Worm (Caenorhabditis elegans) whole organism, L2 larva: ENCODE results near the gene dhhc-5.

Experiments used
- C34F6.9 ChIP-seq: fragments of 150-350 bp; optimal IDR thresholded peaks from 2 replicates; lab custom pipeline; 2014; ENCODE audit warnings: missing biosample characterization, missing genetic modification characterization
- F13H6.1 ChIP-seq: sonication (generic microtip); optimal IDR thresholded peaks from 2 replicates; lab custom pipeline; 2016; ENCODE audit warnings: missing genetic modification characterization, missing compliant biosample characterization
- Y55F3AM.14 ChIP-seq: fragments of 200-800 bp; sonication (Bioruptor generic); optimal IDR thresholded peaks from 2 replicates; lab custom pipeline; 2018; ENCODE audit warnings: mild to moderate bottlenecking, missing genetic modification characterization, missing compliant biosample characterization
- alr-1 ChIP-seq: fragments of 150-350 bp; optimal IDR thresholded peaks from 2 replicates; lab custom pipeline; 2014; ENCODE audit warnings: missing biosample characterization, missing genetic modification characterization
- aly-2 ChIP-seq: fragments of 150-350 bp; optimal IDR thresholded peaks from 2 replicates; lab custom pipeline; 2014; ENCODE audit warnings: missing biosample characterization, missing genetic modification characterization
- ama-1 ChIP-seq: fragments of 150-350 bp; optimal IDR thresholded peaks from 2 replicates; lab custom pipeline; 2018; ENCODE audit warnings: inconsistent platforms
- blmp-1 ChIP-seq: sonication (generic microtip); optimal IDR thresholded peaks from 2 replicates; lab custom pipeline; 2017; ENCODE audit warnings: missing genetic modification characterization, mild to moderate bottlenecking, missing compliant biosample characterization, antibody characterized with exemption, moderate library complexity; ENCODE audit not compliant: insufficient read depth
- ceh-16 ChIP-seq: fragments of 150-350 bp; optimal IDR thresholded peaks from 2 replicates; lab custom pipeline; 2014; ENCODE audit warnings: missing biosample characterization, missing genetic modification characterization
- ceh-82 ChIP-seq: fragments of 150-350 bp; optimal IDR thresholded peaks from 2 replicates; lab custom pipeline; 2014; ENCODE audit warnings: missing biosample characterization, missing genetic modification characterization
- crh-2 ChIP-seq: sonication (generic microtip); optimal IDR thresholded peaks from 2 replicates; lab custom pipeline; 2017; ENCODE audit warnings: missing biosample characterization, missing genetic modification characterization
- dmd-4 ChIP-seq: sonication (generic microtip); optimal IDR thresholded peaks from 2 replicates; lab custom pipeline; 2017; ENCODE audit warnings: missing biosample characterization, missing genetic modification characterization
- egl-27 ChIP-seq: sonication (generic microtip); optimal IDR thresholded peaks from 3 replicates; lab custom pipeline; 2017; ENCODE audit warnings: missing biosample characterization, missing genetic modification reagents, missing genetic modification characterization
- elt-1 ChIP-seq: fragments of 150-350 bp; optimal IDR thresholded peaks from 2 replicates; lab custom pipeline; 2014; ENCODE audit warnings: missing biosample characterization, missing genetic modification characterization
- elt-3 ChIP-seq: sonication (generic microtip); optimal IDR thresholded peaks from 2 replicates; lab custom pipeline; 2017; ENCODE audit warnings: missing biosample characterization, missing genetic modification characterization
- fos-1 ChIP-seq: fragments of 150-350 bp; optimal IDR thresholded peaks from 2 replicates; lab custom pipeline; 2014; ENCODE audit warnings: missing biosample characterization, missing genetic modification characterization
- gmeb-1 ChIP-seq: fragments of 150-350 bp; optimal IDR thresholded peaks from 2 replicates; lab custom pipeline; 2014; ENCODE audit warnings: missing biosample characterization, missing genetic modification characterization
- lin-11 ChIP-seq: fragments of 150-350 bp; sonication (generic microtip); optimal IDR thresholded peaks from 2 replicates; lab custom pipeline; 2014; ENCODE audit warnings: missing biosample characterization, missing genetic modification characterization, inconsistent platforms, mixed read lengths
- lin-13 ChIP-seq: fragments of 150-350 bp; optimal IDR thresholded peaks from 2 replicates; lab custom pipeline; 2014; ENCODE audit warnings: missing biosample characterization, missing genetic modification reagents, missing genetic modification characterization
- lsy-2 ChIP-seq, 2 experiments: fragments of 150-350 bp in 1 of 2; sonication (generic microtip) in 1 of 2; optimal IDR thresholded peaks; 2 replicates each; lab custom pipeline; 2014 to 2017; ENCODE audit warnings: missing biosample characterization in 2 of 2, missing genetic modification characterization in 2 of 2
- mbf-1 ChIP-seq: sonication (generic microtip); optimal IDR thresholded peaks from 2 replicates; lab custom pipeline; 2017; ENCODE audit warnings: missing biosample characterization, missing genetic modification characterization
- mdl-1 ChIP-seq, 2 experiments: fragments of 150-350 bp in 1 of 2; sonication (generic microtip) in 1 of 2; optimal IDR thresholded peaks; 2 replicates each; lab custom pipeline; 2017; ENCODE audit warnings: missing biosample characterization in 2 of 2, missing genetic modification characterization in 2 of 2
- nhr-11 ChIP-seq: fragments of 150-350 bp; optimal IDR thresholded peaks from 2 replicates; lab custom pipeline; 2014; ENCODE audit warnings: missing biosample characterization, missing genetic modification characterization
- nhr-12 ChIP-seq: fragments of 150-350 bp; optimal IDR thresholded peaks from 2 replicates; lab custom pipeline; 2014; ENCODE audit warnings: missing biosample characterization, missing genetic modification characterization
- nhr-129 ChIP-seq: fragments of 150-350 bp; optimal IDR thresholded peaks from 2 replicates; lab custom pipeline; 2014; ENCODE audit warnings: missing biosample characterization, missing genetic modification characterization
- nhr-237 ChIP-seq: fragments of 150-350 bp; optimal IDR thresholded peaks from 2 replicates; lab custom pipeline; 2014; ENCODE audit warnings: missing biosample characterization, missing genetic modification characterization
- nhr-6 ChIP-seq: fragments of 150-350 bp; optimal IDR thresholded peaks from 2 replicates; lab custom pipeline; 2014; ENCODE audit warnings: missing biosample characterization, missing genetic modification characterization
- nhr-77 ChIP-seq: fragments of 150-350 bp; optimal IDR thresholded peaks from 2 replicates; lab custom pipeline; 2014; ENCODE audit warnings: missing biosample characterization, missing genetic modification characterization
- peb-1 ChIP-seq: fragments of 150-350 bp; optimal IDR thresholded peaks from 2 replicates; lab custom pipeline; 2014; ENCODE audit warnings: missing biosample characterization, missing genetic modification characterization
- sem-4 ChIP-seq: fragments of 150-350 bp; optimal IDR thresholded peaks from 2 replicates; lab custom pipeline; 2014; ENCODE audit warnings: missing biosample characterization, missing genetic modification reagents, missing genetic modification characterization
- sma-9 ChIP-seq, 2 experiments: fragments of 150-350 bp in 1 of 2; sonication (generic microtip) in 1 of 2; optimal IDR thresholded peaks; 2 replicates each; lab custom pipeline; 2014 to 2016; ENCODE audit warnings: missing genetic modification characterization in 2 of 2, mild to moderate bottlenecking in 1 of 2, missing biosample characterization in 1 of 2, missing compliant biosample characterization in 1 of 2, missing genetic modification reagents in 1 of 2, moderate library complexity in 1 of 2
- snpc-4 ChIP-seq: fragments of 150-350 bp; optimal IDR thresholded peaks from 2 replicates; lab custom pipeline; 2014; ENCODE audit warnings: missing biosample characterization, missing genetic modification characterization
- unc-55 ChIP-seq: fragments of 150-350 bp; sonication (generic microtip); optimal IDR thresholded peaks from 3 replicates; lab custom pipeline; 2014; ENCODE audit warnings: missing biosample characterization, missing genetic modification reagents, missing genetic modification characterization
- unc-62 ChIP-seq: fragments of 150-350 bp; optimal IDR thresholded peaks from 2 replicates; lab custom pipeline; 2014; ENCODE audit warnings: missing biosample characterization, missing genetic modification reagents, missing genetic modification characterization
- ztf-4 ChIP-seq: fragments of 150-350 bp; optimal IDR thresholded peaks from 2 replicates; lab custom pipeline; 2014; ENCODE audit warnings: missing biosample characterization, missing genetic modification characterization

Gene dhhc-5

ce11 chrIII:6871668-6872067, 22.8 kb upstream of the dhhc-5 start:
- TF ChIP-seq fos-1 (tag; lab: Kevin White, UChicago) (no peak), nhr-237 (no peak), nhr-6 (tag; lab: Kevin White, UChicago) (no peak), alr-1 (tag; lab: Kevin White, UChicago) (no peak), sma-9 (GFP tag; optimal IDR thresholded peaks at IDR 0.05; lab: Kevin White, UChicago) (peak; percentile 27), sma-9 (tag; optimal IDR thresholded peaks at IDR 0.05; lab: Kevin White, UChicago) (no peak), ama-1 (peak; percentile 66), elt-3 (tag; lab: Kevin White, UChicago) (no peak), lin-13 (GFP tag; lab: Kevin White, UChicago) (peak; percentile 27), peb-1 (no peak), nhr-12 (no peak), sem-4 (tag; lab: Kevin White, UChicago) (peak; percentile 23), lsy-2 (tag; optimal IDR thresholded peaks at IDR 0.05; lab: Kevin White, UChicago) (peak in 1 of 2 experiments; percentile 23), egl-27 (tag; lab: Kevin White, UChicago) (no peak), unc-62 (GFP tag; lab: Kevin White, UChicago) (no peak), dmd-4 (tag; lab: Kevin White, UChicago) (no peak), F13H6.1 (peak; percentile 40), C34F6.9 (peak; percentile 25), lin-11 (tag; lab: Kevin White, UChicago) (no peak), nhr-129 (tag; lab: Kevin White, UChicago) (peak; percentile 37)

DNA sequence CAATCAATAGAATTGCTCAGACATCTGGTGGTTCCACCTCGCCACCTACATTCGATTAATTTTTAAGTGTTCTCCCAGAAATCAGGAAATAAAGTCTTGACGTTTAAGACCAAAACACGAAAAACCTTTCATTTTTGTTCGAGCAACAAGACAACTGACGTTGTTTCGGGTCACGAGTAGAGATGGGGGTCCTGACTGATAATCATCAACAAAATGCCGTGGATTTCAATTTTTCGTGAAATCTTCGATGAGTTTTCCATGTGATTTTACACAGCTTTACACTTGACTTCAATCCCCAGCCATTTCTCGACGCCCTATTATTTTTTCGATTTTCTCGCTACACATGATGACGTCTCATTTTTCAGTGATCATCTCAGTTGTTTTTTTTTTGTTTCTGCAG, 22.2 kb upstream of the dhhc-5 start:
- TF ChIP-seq C34F6.9 (peak; percentile 12), nhr-11 (tag; lab: Kevin White, UChicago) (no peak), sma-9 (GFP tag; optimal IDR thresholded peaks at IDR 0.05; lab: Kevin White, UChicago) (peak; percentile 34), sma-9 (tag; optimal IDR thresholded peaks at IDR 0.05; lab: Kevin White, UChicago) (no peak), ztf-4 (tag; lab: Kevin White, UChicago) (no peak), mbf-1 (tag; lab: Kevin White, UChicago) (no peak), ama-1 (no peak), egl-27 (tag; lab: Kevin White, UChicago) (no peak), ceh-16 (no peak), mdl-1 (tag; optimal IDR thresholded peaks at IDR 0.05; lab: Kevin White, UChicago) (no peak), aly-2 (tag; lab: Kevin White, UChicago) (no peak), unc-55 (GFP tag; lab: Kevin White, UChicago) (no peak), elt-1 (no peak), Y55F3AM.14 (GFP tag; lab: Kevin White, UChicago) (no peak), snpc-4 (tag; lab: Kevin White, UChicago) (no peak), gmeb-1 (tag; lab: Kevin White, UChicago) (no peak), F13H6.1 (peak; percentile 24), nhr-129 (tag; lab: Kevin White, UChicago) (peak; percentile 69), nhr-12 (no peak), elt-3 (tag; lab: Kevin White, UChicago) (no peak), ceh-82 (tag; lab: Kevin White, UChicago) (no peak), lsy-2 (tag; optimal IDR thresholded peaks at IDR 0.05; lab: Kevin White, UChicago) (peak in 1 of 2 experiments; percentile 47)

DNA sequence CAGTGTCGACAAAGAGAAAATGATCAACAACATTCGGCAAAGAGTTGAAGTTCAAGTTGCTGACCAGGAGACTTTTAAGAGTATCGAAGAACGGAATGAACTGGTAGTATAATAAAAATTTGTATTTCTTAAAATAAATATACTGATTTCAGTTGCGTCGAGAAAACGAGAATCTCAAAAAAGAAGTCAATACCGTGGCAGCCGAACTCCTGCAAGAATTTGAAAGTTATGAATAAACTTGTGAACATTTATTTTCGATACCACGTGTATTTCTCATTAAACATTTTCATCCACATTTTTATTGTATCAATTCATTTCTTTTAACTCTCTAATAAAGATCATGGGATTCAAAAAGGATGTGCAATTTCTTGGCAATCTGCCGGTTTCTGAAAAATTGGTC, 21.1 kb upstream of the dhhc-5 start, which contains the start of gene K04C2.8:
Gene K04C2.8, plus strand, starts transcription at position 301 of the 400 bp plus-strand sequence.
- TF ChIP-seq blmp-1: no peak
- TF ChIP-seq F13H6.1: no peak
- no peak for TF ChIP-seq nhr-77 (tag; lab: Kevin White, UChicago)

ce11 chrIII:6869268-6869667, 20.4 kb upstream of the dhhc-5 start, which contains the start of the genes cra-1 and kbp-1:
TSS of gene cra-1 (minus strand) at chrIII:6869460.
TSS of gene kbp-1 (plus strand) at chrIII:6869633.
- TF ChIP-seq C34F6.9 (peak; percentile 66), lsy-2 (tag; optimal IDR thresholded peaks at IDR 0.05; lab: Kevin White, UChicago) (peak; percentile 1 to 59), gmeb-1 (tag; lab: Kevin White, UChicago) (peak; percentile 83), nhr-129 (tag; lab: Kevin White, UChicago) (peak; percentile 70), lin-13 (GFP tag; lab: Kevin White, UChicago) (peak; percentile 17), dmd-4 (tag; lab: Kevin White, UChicago) (no peak), nhr-6 (tag; lab: Kevin White, UChicago) (no peak), unc-55 (GFP tag; lab: Kevin White, UChicago) (peak; percentile 64), crh-2 (peak; percentile 8)
- TF ChIP-seq, all 48 proteins: peak for 7
